Fruit fly (Drosophila melanogaster) whole organism, embryonic: Measurements from ENCODE around the gene wb.
A peak's percentile ranks its signal among the peaks of the same experiment; 100 is the strongest.

Experiments
- Adf1 ChIP-seq: fragments of 200-800 bp; sonication (Bioruptor generic); IDR thresholded peaks from 2 replicates; pipeline ENCODE4 v1.3.6; 2022; ENCODE audit warnings: missing biosample characterization, missing genetic modification characterization
- Asciz ChIP-seq: fragments of 200-800 bp; sonication (Bioruptor generic); optimal IDR thresholded peaks from 2 replicates; lab custom pipeline; 2017; ENCODE audit warnings: missing biosample characterization, mild to moderate bottlenecking, missing genetic modification characterization, missing genetic modification reagents
- CG11093 ChIP-seq: fragments of 200-800 bp; sonication (Bioruptor generic); IDR thresholded peaks from 3 replicates; pipeline ENCODE4 v1.3.6; 2022; ENCODE audit warnings: missing biosample characterization, missing genetic modification characterization
- CG11560 ChIP-seq: fragments of 200-800 bp; sonication (Bioruptor generic); IDR thresholded peaks from 3 replicates; pipeline ENCODE4 v1.3.6; 2022; ENCODE audit warnings: missing biosample characterization, missing genetic modification characterization
- CG12219 ChIP-seq: fragments of 200-800 bp; sonication (Bioruptor generic); optimal IDR thresholded peaks from 3 replicates; lab custom pipeline; 2018; ENCODE audit warnings: missing biosample characterization, mild to moderate bottlenecking, missing genetic modification characterization
- CG1233 ChIP-seq: fragments of 200-800 bp; sonication (Bioruptor generic); optimal IDR thresholded peaks from 4 replicates; lab custom pipeline; 2018; ENCODE audit warnings: missing biosample characterization, mild to moderate bottlenecking, missing genetic modification characterization
- CG14860 ChIP-seq: fragments of 200-800 bp; sonication (Bioruptor generic); IDR thresholded peaks from 3 replicates; pipeline ENCODE4 v1.3.6; 2022; ENCODE audit warnings: missing biosample characterization, missing genetic modification characterization; ENCODE audit not compliant: partially characterized antibody
- CG15269 ChIP-seq: fragments of 200-800 bp; sonication (Bioruptor generic); optimal IDR thresholded peaks from 2 replicates; lab custom pipeline; 2018; ENCODE audit warnings: missing biosample characterization, mild to moderate bottlenecking, missing genetic modification characterization, moderate library complexity
- CG15514 ChIP-seq: fragments of 200-800 bp; sonication (Bioruptor generic); optimal IDR thresholded peaks from 3 replicates; lab custom pipeline; 2017; ENCODE audit warnings: missing biosample characterization, missing genetic modification characterization, mild to moderate bottlenecking, moderate library complexity, missing genetic modification reagents
- CG1603 ChIP-seq: fragments of 200-800 bp; sonication (Bioruptor generic); optimal IDR thresholded peaks from 2 replicates; lab custom pipeline; 2019; ENCODE audit warnings: missing biosample characterization, mild to moderate bottlenecking, missing genetic modification characterization, moderate library complexity
- CG17359 ChIP-seq: fragments of 200-800 bp; sonication (Bioruptor generic); optimal IDR thresholded peaks from 3 replicates; lab custom pipeline; 2018; ENCODE audit warnings: missing biosample characterization, mild to moderate bottlenecking, missing genetic modification characterization, moderate library complexity
- CG17912 ChIP-seq: fragments of 200-800 bp; sonication (Bioruptor generic); optimal IDR thresholded peaks from 2 replicates; lab custom pipeline; 2018; ENCODE audit warnings: missing biosample characterization, mild to moderate bottlenecking, missing genetic modification characterization
- CG1832 ChIP-seq: fragments of 200-800 bp; sonication (Bioruptor generic); optimal IDR thresholded peaks from 2 replicates; lab custom pipeline; 2017; ENCODE audit warnings: missing biosample characterization, mild to moderate bottlenecking, missing genetic modification characterization, inconsistent platforms
- CG2116 ChIP-seq: fragments of 200-800 bp; sonication (Bioruptor generic); optimal IDR thresholded peaks from 3 replicates; lab custom pipeline; 2018; ENCODE audit warnings: missing biosample characterization, mild to moderate bottlenecking, missing genetic modification characterization
- CG30020 ChIP-seq: fragments of 200-800 bp; optimal IDR thresholded peaks from 2 replicates; lab custom pipeline; 2019; ENCODE audit warnings: missing biosample characterization, mild to moderate bottlenecking, missing genetic modification characterization, moderate library complexity
- CG30403 ChIP-seq: fragments of 200-800 bp; sonication (Bioruptor generic); optimal IDR thresholded peaks from 3 replicates; lab custom pipeline; 2016; ENCODE audit warnings: missing biosample characterization, missing genetic modification characterization
- CG31388 ChIP-seq: fragments of 200-800 bp; sonication (Bioruptor generic); optimal IDR thresholded peaks from 2 replicates; lab custom pipeline; 2016; ENCODE audit warnings: missing biosample characterization, missing genetic modification characterization
- CG4730 ChIP-seq: fragments of 200-800 bp; sonication (Bioruptor generic); IDR thresholded peaks from 2 replicates; pipeline ENCODE4 v1.3.6; 2022; ENCODE audit warnings: missing biosample characterization, missing genetic modification characterization
- CG5245 ChIP-seq: fragments of 200-800 bp; sonication (Bioruptor generic); optimal IDR thresholded peaks from 3 replicates; lab custom pipeline; 2016; ENCODE audit warnings: missing biosample characterization, missing genetic modification characterization
- CG6254 ChIP-seq: fragments of 200-800 bp; sonication (Bioruptor generic); optimal IDR thresholded peaks from 3 replicates; lab custom pipeline; 2017; ENCODE audit warnings: mild to moderate bottlenecking, missing biosample characterization, missing genetic modification reagents, missing genetic modification characterization
- CG6689 ChIP-seq: fragments of 200-800 bp; sonication (Bioruptor generic); IDR thresholded peaks from 2 replicates; pipeline ENCODE4 v1.3.6; 2022; ENCODE audit warnings: missing biosample characterization, missing genetic modification characterization
- CG7372 ChIP-seq: fragments of 200-800 bp; sonication (Bioruptor generic); IDR thresholded peaks from 2 replicates; pipeline ENCODE4 v1.3.6; 2022; ENCODE audit warnings: missing biosample characterization, missing genetic modification characterization
- CG8290 ChIP-seq, 3 experiments: fragments of 200-800 bp; sonication (Bioruptor generic); optimal IDR thresholded peaks; 2 replicates each; lab custom pipeline; 2016 to 2019; ENCODE audit warnings: missing biosample characterization in 3 of 3, missing genetic modification characterization in 3 of 3, mild to moderate bottlenecking in 2 of 3, moderate library complexity in 1 of 3
- CG9727 ChIP-seq: fragments of 200-800 bp; sonication (Bioruptor generic); optimal IDR thresholded peaks from 3 replicates; lab custom pipeline; 2017; ENCODE audit warnings: missing biosample characterization, mild to moderate bottlenecking, missing genetic modification characterization
- Fer1 ChIP-seq: fragments of 200-800 bp; sonication (Bioruptor generic); optimal IDR thresholded peaks from 2 replicates; lab custom pipeline; 2017; ENCODE audit warnings: missing biosample characterization, mild to moderate bottlenecking, missing genetic modification characterization
- H15 ChIP-seq: fragments of 200-800 bp; sonication (Bioruptor generic); IDR thresholded peaks from 3 replicates; pipeline ENCODE4 v1.3.6; 2022; ENCODE audit warnings: missing biosample characterization, missing genetic modification characterization
- H2.0 ChIP-seq: fragments of 200-800 bp; sonication (Bioruptor generic); IDR thresholded peaks from 2 replicates; pipeline ENCODE4 v1.3.6; 2022; ENCODE audit warnings: missing biosample characterization, missing genetic modification characterization
- HLH3B ChIP-seq: fragments of 200-800 bp; sonication (Bioruptor generic); IDR thresholded peaks from 2 replicates; pipeline ENCODE4 v1.3.6; 2022; ENCODE audit warnings: missing biosample characterization, missing genetic modification characterization
- HLH54F ChIP-seq: fragments of 200-800 bp; sonication (Bioruptor generic); optimal IDR thresholded peaks from 3 replicates; lab custom pipeline; 2016; ENCODE audit warnings: missing biosample characterization, missing genetic modification characterization
- Hr78 ChIP-seq, 2 experiments: fragments of 200-800 bp in 1 of 2; fragments of >200 bp in 1 of 2; sonication (Bioruptor generic) in 1 of 2; optimal IDR thresholded peaks; 2 replicates each; lab custom pipeline; 2017 to 2019; ENCODE audit warnings: missing biosample characterization in 2 of 2, missing genetic modification characterization in 2 of 2, mild to moderate bottlenecking in 1 of 2, moderate library complexity in 1 of 2
- Lpt ChIP-seq: fragments of >200 bp; optimal IDR thresholded peaks from 2 replicates; lab custom pipeline; 2018; ENCODE audit warnings: missing biosample characterization, missing genetic modification characterization
- NC2α ChIP-seq: fragments of 200-800 bp; sonication (Bioruptor generic); optimal IDR thresholded peaks from 2 replicates; lab custom pipeline; 2016; ENCODE audit warnings: missing biosample characterization, missing genetic modification characterization
- Oli ChIP-seq: fragments of 200-800 bp; sonication (Bioruptor generic); optimal IDR thresholded peaks from 2 replicates; lab custom pipeline; 2018; ENCODE audit warnings: missing biosample characterization, mild to moderate bottlenecking, missing genetic modification characterization, moderate library complexity
- Scr ChIP-seq: fragments of 200-800 bp; sonication (Bioruptor generic); IDR thresholded peaks from 2 replicates; pipeline ENCODE4 v1.3.6; 2022; ENCODE audit warnings: missing biosample characterization, missing genetic modification characterization; ENCODE audit not compliant: partially characterized antibody
- corto ChIP-seq: fragments of 200-800 bp; sonication (Bioruptor generic); optimal IDR thresholded peaks from 2 replicates; lab custom pipeline; 2016; ENCODE audit warnings: missing biosample characterization, mild to moderate bottlenecking, missing genetic modification characterization, moderate library complexity
- esg ChIP-seq: fragments of 200-800 bp; sonication (Bioruptor generic); conservative IDR thresholded peaks from 2 replicates; pipeline ENCODE4 v1.3.6; 2022; ENCODE audit warnings: missing biosample characterization, missing genetic modification characterization
- fd96Cb ChIP-seq: fragments of 200-800 bp; sonication (Bioruptor generic); optimal IDR thresholded peaks from 2 replicates; lab custom pipeline; 2018; ENCODE audit warnings: missing biosample characterization, mild to moderate bottlenecking, missing genetic modification characterization, moderate library complexity
- fu2 ChIP-seq: fragments of 200-800 bp; sonication (Bioruptor generic); optimal IDR thresholded peaks from 2 replicates; lab custom pipeline; 2016; ENCODE audit warnings: missing biosample characterization, missing genetic modification characterization
- gce ChIP-seq: fragments of 200-800 bp; sonication (Bioruptor generic); IDR thresholded peaks from 3 replicates; pipeline ENCODE4 v1.3.6; 2022; ENCODE audit warnings: missing biosample characterization, missing genetic modification characterization
- gcm2 ChIP-seq: fragments of 200-800 bp; sonication (Bioruptor generic); optimal IDR thresholded peaks from 2 replicates; lab custom pipeline; 2016; ENCODE audit warnings: missing biosample characterization, missing genetic modification characterization
- grau ChIP-seq: fragments of 200-800 bp; optimal IDR thresholded peaks from 3 replicates; lab custom pipeline; 2019; ENCODE audit warnings: missing biosample characterization, mild to moderate bottlenecking, missing genetic modification characterization, moderate library complexity
- nerfin-1 ChIP-seq: fragments of 200-800 bp; sonication (Bioruptor generic); optimal IDR thresholded peaks from 3 replicates; lab custom pipeline; 2019; ENCODE audit warnings: missing biosample characterization, mild to moderate bottlenecking, missing genetic modification characterization, moderate library complexity
- nmo ChIP-seq: fragments of 200-800 bp; sonication (Bioruptor generic); optimal IDR thresholded peaks from 2 replicates; lab custom pipeline; 2018; ENCODE audit warnings: missing biosample characterization, mild to moderate bottlenecking, missing genetic modification characterization, moderate library complexity
- prd ChIP-seq, 3 experiments: fragments of >200 bp in 2 of 3; fragments of 200-800 bp in 1 of 3; sonication (Bioruptor generic) in 1 of 3; optimal IDR thresholded peaks in 2 of 3; IDR thresholded peaks in 1 of 3; 2 replicates in 2 of 3; 3 replicates in 1 of 3; pipeline versions ENCODE4 v1.3.6 to Lab custom; 2017 to 2022; ENCODE audit warnings: missing biosample characterization in 1 of 3, missing genetic modification characterization in 1 of 3
- ranshi ChIP-seq: fragments of 200-800 bp; sonication (Bioruptor generic); IDR thresholded peaks from 2 replicates; pipeline ENCODE4 v1.3.6; 2022; ENCODE audit warnings: missing biosample characterization, missing genetic modification characterization
- row ChIP-seq: fragments of 200-800 bp; sonication (Bioruptor generic); IDR thresholded peaks from 3 replicates; pipeline ENCODE4 v1.3.6; 2022; ENCODE audit warnings: missing biosample characterization, missing genetic modification characterization
- sens ChIP-seq: fragments of 200-800 bp; sonication (Bioruptor generic); peaks from one replicate; lab custom pipeline; 2016; ENCODE audit warnings: missing biosample characterization, missing genetic modification characterization
- sens-2 ChIP-seq: fragments of 200-800 bp; sonication (Bioruptor generic); IDR thresholded peaks from 2 replicates; pipeline ENCODE4 v1.3.6; 2022; ENCODE audit warnings: missing biosample characterization, missing genetic modification characterization
- z ChIP-seq: fragments of 200-800 bp; sonication (Bioruptor generic); IDR thresholded peaks from 3 replicates; pipeline ENCODE4 v1.3.6; 2022; ENCODE audit warnings: missing biosample characterization, missing genetic modification characterization
- zen ChIP-seq: fragments of 200-800 bp; sonication (Bioruptor generic); optimal IDR thresholded peaks from 3 replicates; lab custom pipeline; 2018; ENCODE audit warnings: missing biosample characterization, mild to moderate bottlenecking, missing genetic modification characterization, moderate library complexity

wb gene

dm6 chr2L:14367274-14367669 is 104.4 kb downstream of the wb start (continued):
- peak; percentile 63; the same call in 1 of the 2 replicates for TF ChIP-seq CG6689 (GFP tag; lab: Robert Waterston, UW)
- TF ChIP-seq CG4730 (GFP tag; lab: Robert Waterston, UW), result 0 out of 2 replicates have a peak, but pooled peaks have one; percentile 7
- no peak for TF ChIP-seq Lpt (GFP tag; lab: Kevin White, UChicago)
- peak; percentile 43 for TF ChIP-seq CG15269 (tag; lab: Kevin White, UChicago)
- no peak for TF ChIP-seq ranshi (GFP tag; lab: Robert Waterston, UW)
- TF ChIP-seq nerfin-1 (tag; lab: Kevin White, UChicago), result peak; percentile 42
- TF ChIP-seq zen (tag; lab: Kevin White, UChicago), result peak; percentile 38
- no peak for TF ChIP-seq CG8290 (GFP tag; optimal IDR thresholded peaks at IDR 0.05; lab: Kevin White, UChicago)
- TF ChIP-seq CG8290 (tag; optimal IDR thresholded peaks at IDR 0.05; lab: Kevin White, UChicago), result no peak
- TF ChIP-seq fu2 (GFP tag; lab: Kevin White, UChicago), result no peak
- TF ChIP-seq grau (tag; lab: Kevin White, UChicago), result peak; percentile 23
- no peak for TF ChIP-seq CG31388
- TF ChIP-seq CG30020 (tag; lab: Kevin White, UChicago), result peak; percentile 3
- TF ChIP-seq prd (optimal IDR thresholded peaks at IDR 0.05; lab: Kevin White, UChicago), result no peak
- peak; percentile 50; the same call in 1 of the 3 replicates for TF ChIP-seq prd (GFP tag; IDR thresholded peaks at IDR 0.05; lab: Robert Waterston, UW)
- TF ChIP-seq nmo (GFP tag; lab: Kevin White, UChicago), result peak; percentile 79
- TF ChIP-seq CG11560, result no peak
- peak; percentile 35 for TF ChIP-seq CG30403 (GFP tag; lab: Kevin White, UChicago)
- no peak for TF ChIP-seq CG1832 (GFP tag; lab: Kevin White, UChicago)
- peak; percentile 52 for TF ChIP-seq sens (GFP tag; lab: Kevin White, UChicago)
- no peak for TF ChIP-seq HLH54F (GFP tag; lab: Kevin White, UChicago)
- TF ChIP-seq CG14860 (GFP tag; lab: Robert Waterston, UW), result no peak
- no peak for TF ChIP-seq CG17912 (GFP tag; lab: Kevin White, UChicago)
- no peak for TF ChIP-seq Adf1
- TF ChIP-seq sens-2 (GFP tag; lab: Robert Waterston, UW), result no peak
- TF ChIP-seq CG15514, result no peak
- no peak for TF ChIP-seq H2.0 (GFP tag; lab: Robert Waterston, UW)
- no peak for TF ChIP-seq z (GFP tag; lab: Robert Waterston, UW)
- TF ChIP-seq fd96Cb (tag; lab: Kevin White, UChicago), result peak; percentile 58
- TF ChIP-seq CG17359, result peak; percentile 60
- TF ChIP-seq Asciz (GFP tag; lab: Kevin White, UChicago), result peak; percentile 74
- TF ChIP-seq corto (GFP tag; lab: Kevin White, UChicago), result no peak
- TF ChIP-seq CG5245, result no peak
- TF ChIP-seq CG7372 (GFP tag; lab: Robert Waterston, UW), result no peak
- peak; percentile 38 for TF ChIP-seq esg (GFP tag; lab: Robert Waterston, UW)
- TF ChIP-seq CG1233 (GFP tag; lab: Kevin White, UChicago), result peak; percentile 23
- TF ChIP-seq HLH3B, result peak; percentile 30; the same call in 1 of the 2 replicates
- TF ChIP-seq Fer1, result peak; percentile 60
- peak; percentile 38 for TF ChIP-seq row (GFP tag; lab: Robert Waterston, UW)
- TF ChIP-seq Oli (tag; lab: Kevin White, UChicago), result peak; percentile 37
- TF ChIP-seq gcm2 (GFP tag; lab: Kevin White, UChicago), result no peak
- TF ChIP-seq CG1603 (tag; lab: Kevin White, UChicago), result peak; percentile 20
- no peak for TF ChIP-seq Scr (GFP tag; lab: Robert Waterston, UW)
- TF ChIP-seq CG11093 (GFP tag; lab: Robert Waterston, UW), result 0 out of 3 replicates have a peak, but pooled peaks have one; percentile 30
- peak; percentile 55 for TF ChIP-seq CG6254 (GFP tag; lab: Kevin White, UChicago)
- TF ChIP-seq Hr78 (GFP tag; optimal IDR thresholded peaks at IDR 0.05; lab: Kevin White, UChicago), result peak in 1 of 2 experiments; percentile 16
- no peak for TF ChIP-seq H15
- TF ChIP-seq gce (GFP tag; lab: Robert Waterston, UW), result no peak
- TF ChIP-seq CG12219 (GFP tag; lab: Kevin White, UChicago), result no peak
- no peak for TF ChIP-seq NC2α (GFP tag; lab: Kevin White, UChicago)
- peak; percentile 7 for TF ChIP-seq CG2116
- peak; percentile 80 for TF ChIP-seq CG9727 (GFP tag; lab: Kevin White, UChicago)
